Worm (Caenorhabditis elegans) whole organism, late embryonic: ENCODE results near the gene spl-1.

Source experiments
- C08G9.2 ChIP-seq: sonication (generic microtip); optimal IDR thresholded peaks from 2 replicates; lab custom pipeline; 2016; ENCODE audit warnings: mild to moderate bottlenecking, missing genetic modification characterization, moderate library complexity, missing compliant biosample characterization
- C38D4.7 ChIP-seq: fragments of 200-800 bp; sonication (Bioruptor generic); optimal IDR thresholded peaks from 2 replicates; lab custom pipeline; 2018; ENCODE audit warnings: mild to moderate bottlenecking, missing genetic modification characterization, moderate library complexity, missing compliant biosample characterization
- F13H6.1 ChIP-seq: sonication (generic microtip); optimal IDR thresholded peaks from 2 replicates; lab custom pipeline; 2016; ENCODE audit warnings: missing genetic modification characterization, missing compliant biosample characterization
- T23F11.4 ChIP-seq: fragments of 200-800 bp; sonication (Bioruptor generic); optimal IDR thresholded peaks from 2 replicates; lab custom pipeline; 2018; ENCODE audit warnings: mild to moderate bottlenecking, missing genetic modification characterization, missing compliant biosample characterization
- Y22D7AL.16 ChIP-seq: sonication (generic microtip); optimal IDR thresholded peaks from 2 replicates; lab custom pipeline; 2016; ENCODE audit warnings: missing genetic modification characterization, missing compliant biosample characterization
- ahr-1 ChIP-seq: sonication (generic microtip); optimal IDR thresholded peaks from 2 replicates; lab custom pipeline; 2016; ENCODE audit warnings: missing genetic modification characterization, missing compliant biosample characterization
- ama-1 ChIP-seq: fragments of 150-350 bp; optimal IDR thresholded peaks from 2 replicates; lab custom pipeline; 2014
- ceh-18 ChIP-seq: sonication (generic microtip); optimal IDR thresholded peaks from 2 replicates; lab custom pipeline; 2016; ENCODE audit warnings: missing genetic modification characterization, missing compliant biosample characterization
- ceh-2 ChIP-seq: sonication (generic microtip); optimal IDR thresholded peaks from 2 replicates; lab custom pipeline; 2016; ENCODE audit warnings: missing genotype, missing genetic modification characterization, missing compliant biosample characterization
- ceh-24 ChIP-seq: sonication (generic microtip); optimal IDR thresholded peaks from 2 replicates; lab custom pipeline; 2016; ENCODE audit warnings: mild to moderate bottlenecking, missing genetic modification characterization, missing compliant biosample characterization
- ceh-34 ChIP-seq: sonication (generic microtip); optimal IDR thresholded peaks from 2 replicates; lab custom pipeline; 2016; ENCODE audit warnings: mild to moderate bottlenecking, missing genetic modification characterization, missing compliant biosample characterization
- ceh-45 ChIP-seq: fragments of 200-800 bp; sonication (Bioruptor generic); IDR thresholded peaks from 2 replicates; pipeline ENCODE4 v1.3.6; 2022; ENCODE audit warnings: missing genetic modification reagents, missing genetic modification characterization, missing compliant biosample characterization
- ceh-48 ChIP-seq: sonication (generic microtip); optimal IDR thresholded peaks from 2 replicates; lab custom pipeline; 2016; ENCODE audit warnings: missing genetic modification characterization, inconsistent platforms, missing compliant biosample characterization
- ceh-6 ChIP-seq: fragments of 200-800 bp; sonication (Bioruptor generic); optimal IDR thresholded peaks from 2 replicates; lab custom pipeline; 2018; ENCODE audit warnings: mild to moderate bottlenecking, missing genetic modification characterization, missing compliant biosample characterization
- che-1 ChIP-seq: sonication (generic microtip); optimal IDR thresholded peaks from 2 replicates; lab custom pipeline; 2016; ENCODE audit warnings: mild to moderate bottlenecking, missing genetic modification characterization, missing compliant biosample characterization
- elt-4 ChIP-seq: sonication (generic microtip); optimal IDR thresholded peaks from 2 replicates; lab custom pipeline; 2016; ENCODE audit warnings: missing genetic modification characterization, missing compliant biosample characterization
- ets-4 ChIP-seq: sonication (generic microtip); optimal IDR thresholded peaks from 2 replicates; lab custom pipeline; 2016; ENCODE audit warnings: missing genetic modification characterization, missing compliant biosample characterization
- eyg-1 ChIP-seq: sonication (generic microtip); optimal IDR thresholded peaks from 2 replicates; lab custom pipeline; 2016; ENCODE audit warnings: missing genotype, missing genetic modification characterization, missing compliant biosample characterization
- fax-1 ChIP-seq: sonication (generic microtip); optimal IDR thresholded peaks from 2 replicates; lab custom pipeline; 2016; ENCODE audit warnings: missing genotype, missing genetic modification characterization, missing compliant biosample characterization
- fkh-10 ChIP-seq: fragments of 150-350 bp; optimal IDR thresholded peaks from 2 replicates; lab custom pipeline; 2014; ENCODE audit warnings: missing biosample characterization, missing genetic modification reagents, missing genetic modification characterization
- gmeb-2 ChIP-seq: sonication (generic microtip); optimal IDR thresholded peaks from 2 replicates; lab custom pipeline; 2016; ENCODE audit warnings: missing genetic modification characterization, inconsistent platforms, missing compliant biosample characterization
- hlh-13 ChIP-seq: fragments of 200-800 bp; sonication (Bioruptor generic); optimal IDR thresholded peaks from 2 replicates; lab custom pipeline; 2018; ENCODE audit warnings: mild to moderate bottlenecking, missing genetic modification characterization, missing compliant biosample characterization
- hlh-15 ChIP-seq: sonication (generic microtip); optimal IDR thresholded peaks from 2 replicates; lab custom pipeline; 2016; ENCODE audit warnings: missing genetic modification characterization, missing compliant biosample characterization
- hlh-8 ChIP-seq: sonication (generic microtip); optimal IDR thresholded peaks from 2 replicates; lab custom pipeline; 2016; ENCODE audit warnings: missing genotype, missing genetic modification characterization, missing compliant biosample characterization
- lim-6 ChIP-seq: sonication (generic microtip); optimal IDR thresholded peaks from 2 replicates; lab custom pipeline; 2016; ENCODE audit warnings: missing genetic modification characterization, missing compliant biosample characterization
- mec-3 ChIP-seq: sonication (generic microtip); optimal IDR thresholded peaks from 2 replicates; lab custom pipeline; 2016; ENCODE audit warnings: borderline replicate concordance, missing genetic modification characterization, missing compliant biosample characterization
- npax-4 ChIP-seq: sonication (generic microtip); optimal IDR thresholded peaks from 2 replicates; lab custom pipeline; 2016; ENCODE audit warnings: missing genetic modification characterization, missing compliant biosample characterization
- pat-9 ChIP-seq: fragments of 200-800 bp; sonication (Bioruptor generic); optimal IDR thresholded peaks from 2 replicates; lab custom pipeline; 2018; ENCODE audit warnings: mild to moderate bottlenecking, missing genetic modification characterization, moderate library complexity, missing compliant biosample characterization
- pax-1 ChIP-seq: fragments of 150-350 bp; optimal IDR thresholded peaks from 2 replicates; lab custom pipeline; 2014; ENCODE audit warnings: missing biosample characterization, missing genetic modification characterization
- pqm-1 ChIP-seq: sonication (generic microtip); optimal IDR thresholded peaks from 2 replicates; lab custom pipeline; 2016; ENCODE audit warnings: missing genetic modification characterization, missing compliant biosample characterization
- pros-1 ChIP-seq: fragments of 150-350 bp; optimal IDR thresholded peaks from 2 replicates; lab custom pipeline; 2014; ENCODE audit warnings: missing biosample characterization, missing genetic modification reagents, missing genetic modification characterization
- sdc-2 ChIP-seq: sonication (generic microtip); optimal IDR thresholded peaks from 2 replicates; lab custom pipeline; 2016; ENCODE audit warnings: missing genotype, missing genetic modification characterization, missing compliant biosample characterization
- sox-4 ChIP-seq: sonication (generic microtip); optimal IDR thresholded peaks from 2 replicates; lab custom pipeline; 2017; ENCODE audit warnings: mild to moderate bottlenecking, missing genetic modification characterization, inconsistent platforms, missing compliant biosample characterization
- syd-9 ChIP-seq: sonication (generic microtip); optimal IDR thresholded peaks from 2 replicates; lab custom pipeline; 2016; ENCODE audit warnings: mild to moderate bottlenecking, missing genetic modification characterization, moderate library complexity, missing compliant biosample characterization
- tbx-2 ChIP-seq: sonication (generic microtip); optimal IDR thresholded peaks from 2 replicates; lab custom pipeline; 2016; ENCODE audit warnings: missing genetic modification characterization, missing compliant biosample characterization
- tbx-7 ChIP-seq: sonication (generic microtip); optimal IDR thresholded peaks from 2 replicates; lab custom pipeline; 2016; ENCODE audit warnings: missing genotype, missing genetic modification characterization, missing compliant biosample characterization
- ttx-3 ChIP-seq: sonication (generic microtip); optimal IDR thresholded peaks from 2 replicates; lab custom pipeline; 2016; ENCODE audit warnings: missing genetic modification reagents, missing genetic modification characterization, missing compliant biosample characterization
- unc-3 ChIP-seq, 2 experiments: fragments of 200-800 bp in 1 of 2; sonication (Bioruptor generic) in 1 of 2; sonication (generic microtip) in 1 of 2; conservative IDR thresholded peaks in 1 of 2; optimal IDR thresholded peaks in 1 of 2; 2 replicates each; pipeline versions ENCODE4 v1.3.6 to Lab custom; 2016 to 2022; ENCODE audit warnings: missing compliant biosample characterization in 2 of 2, missing genetic modification characterization in 2 of 2, missing genetic modification reagents in 1 of 2
- unc-86 ChIP-seq: sonication (generic microtip); optimal IDR thresholded peaks from 2 replicates; lab custom pipeline; 2016; ENCODE audit warnings: missing genetic modification characterization, missing compliant biosample characterization
- ztf-16 ChIP-seq: sonication (generic microtip); optimal IDR thresholded peaks from 2 replicates; lab custom pipeline; 2017; ENCODE audit warnings: missing genetic modification characterization, missing compliant biosample characterization

spl-1 gene

DNA sequence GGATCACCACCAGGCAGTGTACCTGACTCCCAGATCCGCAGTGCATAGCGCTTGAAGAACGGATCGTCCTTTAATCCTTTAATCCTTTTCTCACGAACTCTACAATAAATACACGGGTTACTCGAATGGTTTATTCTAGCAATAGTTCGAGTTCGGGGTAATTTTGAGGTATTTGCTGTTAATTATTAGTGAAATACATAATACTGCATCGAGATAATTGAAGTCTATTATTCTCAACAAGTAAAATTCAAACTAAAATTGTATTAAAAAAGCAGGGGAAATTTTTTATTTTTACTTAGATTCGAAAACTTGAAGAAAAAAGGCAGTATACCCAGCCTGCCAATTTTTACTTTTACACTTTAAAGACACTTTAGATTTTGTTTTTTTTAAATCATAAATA is 26.9 kb upstream of the spl-1 start, which contains the start of gene kgb-1:
kgb-1 (minus strand) TSS at position 101 of the 400 bp plus-strand sequence.
- no peak for TF ChIP-seq ama-1 (lab: Kevin White, UChicago)
- no peak for TF ChIP-seq ceh-48 (tag; lab: Kevin White, UChicago)
- TF ChIP-seq gmeb-2 (tag; lab: Kevin White, UChicago) = no peak
- TF ChIP-seq eyg-1 (tag; lab: Kevin White, UChicago) = no peak
- TF ChIP-seq ceh-18 (tag; lab: Kevin White, UChicago) = no peak
- no peak for TF ChIP-seq pax-1
- no peak for TF ChIP-seq ceh-45
- TF ChIP-seq lim-6 (tag; lab: Kevin White, UChicago) = no peak
- no peak for TF ChIP-seq T23F11.4 (GFP tag; lab: Kevin White, UChicago)
- TF ChIP-seq hlh-13 (GFP tag; lab: Kevin White, UChicago) = no peak
- TF ChIP-seq tbx-7 (tag; lab: Kevin White, UChicago) = no peak
- no peak for TF ChIP-seq che-1 (tag; lab: Kevin White, UChicago)
- TF ChIP-seq syd-9 (tag; lab: Kevin White, UChicago) = no peak
- TF ChIP-seq ceh-34 = no peak
- no peak for TF ChIP-seq ceh-24 (tag; lab: Kevin White, UChicago)
- no peak for TF ChIP-seq hlh-15 (tag; lab: Kevin White, UChicago)
- no peak for TF ChIP-seq npax-4 (tag; lab: Kevin White, UChicago)
- TF ChIP-seq tbx-2 (tag; lab: Kevin White, UChicago) = no peak
- TF ChIP-seq sdc-2 (tag; lab: Kevin White, UChicago) = no peak

DNA sequence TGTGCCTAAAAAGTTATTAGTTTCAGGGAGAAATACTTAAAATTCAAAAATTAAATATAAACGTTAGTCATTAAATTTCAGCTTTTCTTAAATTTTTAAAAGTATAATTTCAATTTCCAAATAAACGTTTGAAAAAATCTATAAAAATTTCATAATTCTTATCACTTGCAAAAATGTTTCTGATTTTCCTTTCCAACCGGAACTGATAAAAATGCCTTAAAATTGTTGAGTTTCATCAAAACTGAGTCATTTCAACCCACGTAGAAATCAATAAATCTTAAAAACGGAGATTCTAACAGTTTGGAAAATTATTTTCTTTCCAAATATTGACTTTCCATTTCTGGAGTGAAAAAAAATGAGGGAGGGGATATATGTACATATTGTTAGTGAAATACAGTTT is 25.9 kb upstream of the spl-1 start:
- TF ChIP-seq C38D4.7 (GFP tag; lab: Kevin White, UChicago) = no peak
- no peak for TF ChIP-seq ahr-1 (tag; lab: Kevin White, UChicago)
- no peak for TF ChIP-seq hlh-8 (tag; lab: Kevin White, UChicago)
- no peak for TF ChIP-seq tbx-7 (tag; lab: Kevin White, UChicago)
- TF ChIP-seq T23F11.4 (GFP tag; lab: Kevin White, UChicago) = no peak
- no peak for TF ChIP-seq pqm-1 (tag; lab: Kevin White, UChicago)
- no peak for TF ChIP-seq hlh-15 (tag; lab: Kevin White, UChicago)
- TF ChIP-seq unc-3 (GFP tag; conservative IDR thresholded peaks at IDR 0.05; lab: Robert Waterston, UW) = no peak
- no peak for TF ChIP-seq unc-3 (tag; optimal IDR thresholded peaks at IDR 0.05; lab: Kevin White, UChicago)
- TF ChIP-seq ceh-2 (tag; lab: Kevin White, UChicago) = no peak
- TF ChIP-seq lim-6 (tag; lab: Kevin White, UChicago) = no peak
- TF ChIP-seq hlh-13 (GFP tag; lab: Kevin White, UChicago) = no peak
- TF ChIP-seq unc-86 (tag; lab: Kevin White, UChicago) = no peak
- TF ChIP-seq fkh-10 (GFP tag; lab: Kevin White, UChicago) = no peak
- TF ChIP-seq eyg-1 (tag; lab: Kevin White, UChicago) = no peak
- no peak for TF ChIP-seq ceh-6 (GFP tag; lab: Kevin White, UChicago)
- no peak for TF ChIP-seq ceh-18 (tag; lab: Kevin White, UChicago)
- no peak for TF ChIP-seq pros-1 (tag; lab: Kevin White, UChicago)
- TF ChIP-seq Y22D7AL.16 (tag; lab: Kevin White, UChicago) = no peak

DNA sequence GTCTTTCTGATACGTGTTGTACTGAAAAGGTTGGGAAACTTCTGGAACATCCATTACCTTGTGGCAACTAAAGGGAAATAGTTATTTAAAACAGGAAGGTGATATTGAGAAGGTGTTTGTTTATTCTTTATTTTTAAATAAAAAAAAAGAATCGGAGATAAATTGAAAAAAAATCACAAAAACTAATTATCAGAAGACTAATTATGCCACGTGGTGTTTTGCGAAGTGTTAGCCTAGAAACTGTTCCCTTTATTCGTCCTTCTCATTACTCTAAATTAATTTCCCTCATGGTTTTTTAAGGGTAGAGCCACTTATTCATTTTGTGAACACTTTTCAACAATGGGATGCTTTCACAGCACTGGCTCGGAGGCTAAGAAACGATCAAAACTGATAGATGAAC is 18.4 kb upstream of the spl-1 start, which contains the start of gene gpa-4:
gpa-4 (plus strand) TSS at position 301 of the 400 bp plus-strand sequence.
- TF ChIP-seq ceh-24 (tag; lab: Kevin White, UChicago) (no peak), ztf-16 (tag; lab: Kevin White, UChicago) (no peak), sox-4 (no peak), elt-4 (tag; lab: Kevin White, UChicago) (no peak), fax-1 (tag; lab: Kevin White, UChicago) (no peak), unc-86 (tag; lab: Kevin White, UChicago) (no peak), ets-4 (no peak), mec-3 (tag; lab: Kevin White, UChicago) (no peak), hlh-8 (tag; lab: Kevin White, UChicago) (no peak), C08G9.2 (tag; lab: Kevin White, UChicago) (no peak), eyg-1 (tag; lab: Kevin White, UChicago) (no peak), ttx-3 (no peak), ahr-1 (tag; lab: Kevin White, UChicago) (no peak), F13H6.1 (tag; lab: Kevin White, UChicago) (no peak), pat-9 (tag; lab: Kevin White, UChicago) (no peak)
